Worm (Caenorhabditis elegans) whole organism, L3 larva: ENCODE results near the gene bgal-2.

Source experiments
- R02D3.7 ChIP-seq: fragments of 150-350 bp; optimal IDR thresholded peaks from 2 replicates; lab custom pipeline; 2014; ENCODE audit warnings: missing biosample characterization, missing genetic modification characterization
- ZK546.5 ChIP-seq: sonication (generic microtip); optimal IDR thresholded peaks from 2 replicates; lab custom pipeline; 2017; ENCODE audit warnings: missing biosample characterization, missing genetic modification characterization
- ama-1 ChIP-seq: fragments of 150-350 bp; optimal IDR thresholded peaks from 2 replicates; lab custom pipeline; 2018
- ceh-16 ChIP-seq: sonication (generic microtip); optimal IDR thresholded peaks from 2 replicates; lab custom pipeline; 2017; ENCODE audit warnings: missing biosample characterization, missing genetic modification characterization
- ceh-28 ChIP-seq: fragments of 150-350 bp; optimal IDR thresholded peaks from 2 replicates; lab custom pipeline; 2014; ENCODE audit warnings: missing biosample characterization, missing genetic modification reagents, missing genetic modification characterization
- ceh-82 ChIP-seq: fragments of 150-350 bp; optimal IDR thresholded peaks from 2 replicates; lab custom pipeline; 2014; ENCODE audit warnings: missing biosample characterization, missing genetic modification characterization
- ceh-9 ChIP-seq: sonication (generic microtip); optimal IDR thresholded peaks from 2 replicates; lab custom pipeline; 2018; ENCODE audit warnings: missing biosample characterization, missing genetic modification characterization
- egl-5 ChIP-seq: fragments of 150-350 bp; optimal IDR thresholded peaks from 2 replicates; lab custom pipeline; 2017; ENCODE audit warnings: missing biosample characterization, missing genetic modification reagents, missing genetic modification characterization, inconsistent platforms
- elt-1 ChIP-seq: fragments of 150-350 bp; optimal IDR thresholded peaks from 2 replicates; lab custom pipeline; 2014; ENCODE audit warnings: missing biosample characterization, missing genetic modification characterization
- elt-2 ChIP-seq: sonication (generic microtip); optimal IDR thresholded peaks from 2 replicates; lab custom pipeline; 2016; ENCODE audit warnings: missing genetic modification reagents, mild to moderate bottlenecking, missing genetic modification characterization, missing compliant biosample characterization
- elt-3 ChIP-seq, 3 experiments: fragments of 150-350 bp in 1 of 3; sonication (generic microtip) in 2 of 3; optimal IDR thresholded peaks; 2 replicates in 2 of 3; 4 replicates in 1 of 3; lab custom pipeline; 2014 to 2017; ENCODE audit warnings: missing biosample characterization in 3 of 3, missing genetic modification characterization in 3 of 3
- eor-1 ChIP-seq, 2 experiments: fragments of 150-350 bp; optimal IDR thresholded peaks; 2 replicates each; lab custom pipeline; 2014 to 2018; ENCODE audit warnings: missing biosample characterization in 2 of 2, missing genetic modification characterization in 2 of 2
- fkh-10 ChIP-seq: sonication (generic microtip); optimal IDR thresholded peaks from 2 replicates; lab custom pipeline; 2017; ENCODE audit warnings: missing biosample characterization, missing genetic modification reagents, missing genetic modification characterization
- fos-1 ChIP-seq: fragments of 150-350 bp; optimal IDR thresholded peaks from 2 replicates; lab custom pipeline; 2014; ENCODE audit warnings: missing biosample characterization, missing genetic modification characterization
- hmg-11 ChIP-seq: sonication (generic microtip); optimal IDR thresholded peaks from 2 replicates; lab custom pipeline; 2016; ENCODE audit warnings: missing genetic modification characterization, missing compliant biosample characterization
- jun-1 ChIP-seq: fragments of 150-350 bp; optimal IDR thresholded peaks from 2 replicates; lab custom pipeline; 2014; ENCODE audit warnings: missing biosample characterization, missing genetic modification reagents, missing genetic modification characterization
- lin-15B ChIP-seq: fragments of 150-350 bp; optimal IDR thresholded peaks from 2 replicates; lab custom pipeline; 2014; ENCODE audit warnings: missing biosample characterization, missing genetic modification characterization
- lin-39 ChIP-seq: fragments of 150-350 bp; optimal IDR thresholded peaks from 2 replicates; lab custom pipeline; 2018; ENCODE audit warnings: missing biosample characterization, missing genetic modification reagents, missing genetic modification characterization
- lsy-12 ChIP-seq: sonication (generic microtip); optimal IDR thresholded peaks from 2 replicates; lab custom pipeline; 2016; ENCODE audit warnings: mild to moderate bottlenecking, missing genetic modification characterization, missing compliant biosample characterization
- mdl-1 ChIP-seq: fragments of 150-350 bp; optimal IDR thresholded peaks from 2 replicates; lab custom pipeline; 2014; ENCODE audit warnings: missing biosample characterization, missing genetic modification characterization
- mml-1 ChIP-seq: fragments of 150-350 bp; sonication (generic microtip); optimal IDR thresholded peaks from 3 replicates; lab custom pipeline; 2014; ENCODE audit warnings: missing biosample characterization, missing genetic modification characterization
- nfya-1 ChIP-seq: sonication (generic microtip); optimal IDR thresholded peaks from 2 replicates; lab custom pipeline; 2017; ENCODE audit warnings: missing genetic modification characterization, mild to moderate bottlenecking, missing compliant biosample characterization, antibody characterized with exemption, moderate library complexity; ENCODE audit not compliant: insufficient read depth
- nhr-11 ChIP-seq: fragments of 150-350 bp; optimal IDR thresholded peaks from 2 replicates; lab custom pipeline; 2014; ENCODE audit warnings: missing biosample characterization, missing genetic modification characterization
- nhr-12 ChIP-seq: fragments of 150-350 bp; optimal IDR thresholded peaks from 2 replicates; lab custom pipeline; 2014; ENCODE audit warnings: missing biosample characterization, missing genetic modification characterization
- nhr-23 ChIP-seq: fragments of 150-350 bp; optimal IDR thresholded peaks from 2 replicates; lab custom pipeline; 2014; ENCODE audit warnings: missing biosample characterization, missing genetic modification reagents, missing genetic modification characterization
- nhr-25 ChIP-seq: sonication (generic microtip); optimal IDR thresholded peaks from 2 replicates; lab custom pipeline; 2017; ENCODE audit warnings: missing biosample characterization, missing genetic modification characterization
- nhr-28 ChIP-seq: fragments of 150-350 bp; optimal IDR thresholded peaks from 2 replicates; lab custom pipeline; 2014; ENCODE audit warnings: missing biosample characterization, missing genetic modification characterization
- nhr-43 ChIP-seq: sonication (generic microtip); optimal IDR thresholded peaks from 2 replicates; lab custom pipeline; 2016; ENCODE audit warnings: mild to moderate bottlenecking, missing genetic modification characterization, missing compliant biosample characterization; ENCODE audit not compliant: poor library complexity, severe bottlenecking
- nhr-67 ChIP-seq: fragments of 150-350 bp; optimal IDR thresholded peaks from 2 replicates; lab custom pipeline; 2014; ENCODE audit warnings: missing biosample characterization, missing genetic modification characterization
- nhr-76 ChIP-seq: fragments of 150-350 bp; sonication (generic microtip); optimal IDR thresholded peaks from 5 replicates; lab custom pipeline; 2014; ENCODE audit warnings: missing biosample characterization, missing genetic modification characterization
- nhr-77 ChIP-seq: fragments of 150-350 bp; optimal IDR thresholded peaks from 2 replicates; lab custom pipeline; 2014; ENCODE audit warnings: missing biosample characterization, missing genetic modification characterization
- pha-4 ChIP-seq: fragments of 150-350 bp; optimal IDR thresholded peaks from 2 replicates; lab custom pipeline; 2014; ENCODE audit warnings: missing biosample characterization, missing genetic modification reagents, missing genetic modification characterization
- pqm-1 ChIP-seq: fragments of 150-350 bp; optimal IDR thresholded peaks from 2 replicates; lab custom pipeline; 2017; ENCODE audit warnings: missing biosample characterization, missing genetic modification characterization, inconsistent platforms
- tbx-2 ChIP-seq: sonication (generic microtip); optimal IDR thresholded peaks from 2 replicates; lab custom pipeline; 2016; ENCODE audit warnings: mild to moderate bottlenecking, missing genetic modification characterization, missing compliant biosample characterization
- unc-39 ChIP-seq: sonication (generic microtip); optimal IDR thresholded peaks from 4 replicates; lab custom pipeline; 2017; ENCODE audit warnings: missing biosample characterization, missing genetic modification characterization
- unc-62 ChIP-seq: fragments of 150-350 bp; sonication (generic microtip); optimal IDR thresholded peaks from 4 replicates; lab custom pipeline; 2014; ENCODE audit warnings: missing biosample characterization, missing genetic modification reagents, missing genetic modification characterization
- zag-1 ChIP-seq: fragments of 150-350 bp; optimal IDR thresholded peaks from 2 replicates; lab custom pipeline; 2014; ENCODE audit warnings: missing biosample characterization, missing genetic modification characterization
- ztf-4 ChIP-seq: fragments of 150-350 bp; optimal IDR thresholded peaks from 2 replicates; lab custom pipeline; 2014; ENCODE audit warnings: missing biosample characterization, missing genetic modification characterization

Gene bgal-2

DNA sequence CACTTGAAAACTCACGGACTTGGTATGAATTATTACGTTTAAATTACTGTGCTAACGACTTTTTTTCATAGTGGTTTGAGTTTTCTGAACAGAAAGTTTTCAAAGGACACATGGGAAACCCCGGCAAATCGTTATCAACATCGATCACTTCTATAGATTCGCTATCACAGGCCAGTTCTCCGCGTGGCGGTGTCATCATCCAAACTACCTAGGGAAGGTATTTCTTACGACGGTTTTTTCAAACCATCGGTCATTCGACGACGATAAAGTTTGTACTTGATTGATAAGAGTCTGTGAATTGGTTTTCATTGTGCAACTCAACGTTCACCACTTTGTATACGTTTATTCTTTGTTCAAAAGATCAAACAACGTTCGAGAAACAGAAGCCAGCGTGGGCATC, 39.7 kb upstream of the bgal-2 start:
- TF ChIP-seq elt-2 (tag; lab: Kevin White, UChicago) (peak; percentile 96), nhr-43 (tag; lab: Kevin White, UChicago) (peak; percentile 76), pha-4 (peak; percentile 12), nhr-23 (tag; lab: Kevin White, UChicago) (peak; percentile 65), ceh-9 (tag; lab: Kevin White, UChicago) (no peak), fos-1 (tag; lab: Kevin White, UChicago) (peak; percentile 31), nhr-77 (tag; lab: Kevin White, UChicago) (no peak), unc-39 (tag; lab: Kevin White, UChicago) (no peak), elt-3 (tag; optimal IDR thresholded peaks at IDR 0.05; lab: Kevin White, UChicago) (peak in 1 of 3 experiments; percentile 83), ama-1 (lab: Kevin White, UChicago) (peak; percentile 37), jun-1 (tag; lab: Kevin White, UChicago) (peak; percentile 78), mdl-1 (tag; lab: Kevin White, UChicago) (peak; percentile 72), pqm-1 (tag; lab: Kevin White, UChicago) (peak; percentile 83)

DNA sequence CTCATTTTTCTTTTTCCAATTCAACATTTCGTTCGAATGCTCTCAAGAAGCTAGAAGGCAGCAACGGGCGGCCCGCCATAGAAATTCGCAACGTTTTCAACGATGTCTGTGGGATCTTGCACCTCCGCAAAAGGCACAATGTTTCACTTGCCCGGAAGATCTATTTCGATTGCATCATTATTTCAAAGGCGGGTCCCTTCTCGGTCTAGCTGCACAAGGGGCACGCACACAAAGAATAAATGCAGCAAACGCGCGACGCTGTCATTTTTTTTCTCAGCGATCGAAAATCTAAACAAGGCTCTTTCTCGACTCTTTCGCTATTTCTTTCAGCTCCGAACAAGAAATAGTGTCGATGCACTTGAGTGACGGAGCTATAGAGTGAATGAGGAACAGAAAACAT, 39.2 kb upstream of the bgal-2 start:
- TF ChIP-seq ama-1 (lab: Kevin White, UChicago) (no peak), ztf-4 (no peak), elt-3 (tag; optimal IDR thresholded peaks at IDR 0.05; lab: Kevin White, UChicago) (no peak), egl-5 (tag; lab: Kevin White, UChicago) (no peak), lsy-12 (tag; lab: Kevin White, UChicago) (no peak), tbx-2 (no peak), nhr-43 (tag; lab: Kevin White, UChicago) (no peak), unc-62 (GFP tag; lab: Kevin White, UChicago) (peak; percentile 60), nfya-1 (tag; lab: Kevin White, UChicago) (peak; percentile 9), hmg-11 (tag; lab: Kevin White, UChicago) (peak; percentile 15), zag-1 (no peak), elt-2 (tag; lab: Kevin White, UChicago) (no peak), unc-39 (tag; lab: Kevin White, UChicago) (no peak), mdl-1 (tag; lab: Kevin White, UChicago) (peak; percentile 36), nhr-28 (no peak), pha-4 (no peak), lin-15B (tag; lab: Kevin White, UChicago) (no peak), fos-1 (tag; lab: Kevin White, UChicago) (no peak), nhr-12 (tag; lab: Kevin White, UChicago) (no peak), fkh-10 (GFP tag; lab: Kevin White, UChicago) (peak; percentile 85), nhr-76 (tag; lab: Kevin White, UChicago) (no peak), nhr-11 (tag; lab: Kevin White, UChicago) (no peak), nhr-67 (tag; lab: Kevin White, UChicago) (no peak), ceh-82 (no peak), elt-1 (tag; lab: Kevin White, UChicago) (no peak), lin-39 (tag; lab: Kevin White, UChicago) (peak; percentile 66)

- TF ChIP-seq ama-1 (lab: Kevin White, UChicago) (peak; percentile 71), ceh-28 (peak; percentile 37), mdl-1 (tag; lab: Kevin White, UChicago) (peak; percentile 83), nhr-23 (tag; lab: Kevin White, UChicago) (peak; percentile 27), ceh-16 (tag; lab: Kevin White, UChicago) (no peak), nhr-25 (no peak), nhr-67 (tag; lab: Kevin White, UChicago) (no peak), mml-1 (tag; lab: Kevin White, UChicago) (peak; percentile 64), egl-5 (tag; lab: Kevin White, UChicago) (peak; percentile 34)
Measured at ce11 chrX:6745515-6745914, 38.7 kb upstream of the bgal-2 start.

DNA sequence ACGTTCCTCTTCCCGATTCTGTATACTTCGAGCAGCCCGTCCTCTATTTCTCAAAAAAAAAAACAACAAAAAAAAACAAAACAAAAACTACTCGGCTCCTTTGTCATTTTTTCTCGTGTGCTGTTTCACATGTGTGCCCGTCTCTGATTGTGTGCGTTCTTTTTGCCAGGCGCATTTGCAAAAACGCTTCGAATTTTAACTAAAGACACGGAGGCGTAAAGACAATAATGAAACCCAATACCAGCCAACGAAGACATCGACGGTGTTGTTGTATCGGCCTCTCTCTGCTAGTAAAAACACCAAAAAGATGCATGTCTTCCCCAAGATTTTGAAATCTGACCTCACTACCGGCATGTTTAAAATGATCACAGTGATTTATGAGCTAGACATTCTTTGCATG, 37.4 kb upstream of the bgal-2 start:
- TF ChIP-seq nhr-12 (tag; lab: Kevin White, UChicago): no peak
- no peak for TF ChIP-seq ZK546.5 (tag; lab: Kevin White, UChicago)
- no peak for TF ChIP-seq unc-62 (GFP tag; lab: Kevin White, UChicago)
- TF ChIP-seq eor-1 (tag; optimal IDR thresholded peaks at IDR 0.05; lab: Kevin White, UChicago): no peak
- TF ChIP-seq pha-4: peak; percentile 51
- no peak for TF ChIP-seq R02D3.7
- no peak for TF ChIP-seq ceh-16 (tag; lab: Kevin White, UChicago)
- TF ChIP-seq ama-1 (lab: Kevin White, UChicago): peak; percentile 47
- TF ChIP-seq nhr-67 (tag; lab: Kevin White, UChicago): no peak
- TF ChIP-seq lin-15B (tag; lab: Kevin White, UChicago): no peak
- TF ChIP-seq mdl-1 (tag; lab: Kevin White, UChicago): peak; percentile 75
- no peak for TF ChIP-seq nfya-1 (tag; lab: Kevin White, UChicago)
- TF ChIP-seq nhr-43 (tag; lab: Kevin White, UChicago): peak; percentile 7
